Worm (Caenorhabditis elegans): Measurements from ENCODE around the gene acly-1.

DNA sequence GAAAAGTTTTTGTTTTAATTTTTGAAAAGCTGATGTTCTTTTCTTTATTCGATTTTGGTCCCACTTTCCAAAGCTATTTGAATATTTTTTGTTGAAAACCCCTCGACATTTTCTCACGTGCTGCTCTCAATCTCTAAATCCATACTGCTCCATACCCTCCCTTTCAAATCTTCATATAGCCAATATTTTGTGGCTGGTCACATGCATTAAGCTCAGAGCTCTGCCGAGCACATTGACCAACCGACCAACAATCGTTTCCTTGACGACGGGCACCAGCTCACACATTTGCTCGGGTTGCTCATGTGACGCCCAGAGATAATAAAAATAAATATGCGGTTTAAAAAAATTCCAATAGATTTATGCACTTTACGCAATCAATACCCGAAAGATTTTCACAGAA is 40.4 kb upstream of the acly-1 start:
- TF ChIP-seq nhr-11 (tag; optimal IDR thresholded peaks at IDR 0.05): no peak
- no peak for TF ChIP-seq nhr-76 (tag; optimal IDR thresholded peaks at IDR 0.05)
- no peak for TF ChIP-seq ztf-11 (tag; optimal IDR thresholded peaks at IDR 0.05)
- no peak for TF ChIP-seq lsy-2 (tag; optimal IDR thresholded peaks at IDR 0.05)
- no peak for TF ChIP-seq dpl-1 (GFP tag; optimal IDR thresholded peaks at IDR 0.05)
- TF ChIP-seq jun-1 (tag; optimal IDR thresholded peaks at IDR 0.05): no peak
- TF ChIP-seq lin-29 (GFP tag; IDR thresholded peaks at IDR 0.05): no peak
- no peak for TF ChIP-seq unc-130 (GFP tag; optimal IDR thresholded peaks at IDR 0.05)
- TF ChIP-seq hlh-11 (tag; optimal IDR thresholded peaks at IDR 0.05): no peak
- no peak for TF ChIP-seq lin-15B (tag; optimal IDR thresholded peaks at IDR 0.05)
- TF ChIP-seq nhr-77 (tag; optimal IDR thresholded peaks at IDR 0.05): no peak
- TF ChIP-seq nhr-28 (tag; optimal IDR thresholded peaks at IDR 0.05): no peak
- TF ChIP-seq cey-2 (tag; optimal IDR thresholded peaks at IDR 0.05; ENCODE audit: borderline replicate concordance, insufficient read depth): no peak
- no peak for TF ChIP-seq mxl-2 (GFP tag; conservative IDR thresholded peaks at IDR 0.05)

Measured in whole organism, L4 larva.